Worm (Caenorhabditis elegans) whole organism, L4/young adult: ENCODE results near the gene sru-42.

Experiments used
- W03F9.2 ChIP-seq: fragments of 150-350 bp; optimal IDR thresholded peaks from 2 replicates; lab custom pipeline; 2014; ENCODE audit warnings: missing biosample characterization, missing genetic modification characterization
- dao-5 ChIP-seq: sonication (generic microtip); optimal IDR thresholded peaks from 2 replicates; lab custom pipeline; 2016; ENCODE audit warnings: missing genotype, missing genetic modification characterization, moderate library complexity, missing compliant biosample characterization
- him-1 ChIP-seq: sonication (generic microtip); optimal IDR thresholded peaks from 2 replicates; lab custom pipeline; 2016; ENCODE audit warnings: missing genotype, missing genetic modification reagents, missing genetic modification characterization, missing compliant biosample characterization

The sru-42 gene

ce11 chrV:15687660-15688059 lies 37.4 kb downstream of the sru-42 start, which contains the start of gene nhr-197:
nhr-197 (plus strand) TSS chrV:15687960.
- TF ChIP-seq W03F9.2 (tag; lab: Kevin White, UChicago) (no peak), dao-5 (tag; lab: Kevin White, UChicago) (no peak), him-1 (tag; lab: Kevin White, UChicago) (no peak)

ce11 chrV:15689952-15690351 lies 39.7 kb downstream of the sru-42 start, which contains the start of gene nhr-268:
nhr-268 (plus strand) TSS chrV:15690252.
- no peak for TF ChIP-seq W03F9.2 (tag; lab: Kevin White, UChicago)
- no peak for TF ChIP-seq dao-5 (tag; lab: Kevin White, UChicago)
- TF ChIP-seq him-1 (tag; lab: Kevin White, UChicago), result no peak

ce11 chrV:15693682-15694081 lies 43.4 kb downstream of the sru-42 start, which contains the start of gene nhr-198:
nhr-198 (plus strand) TSS chrV:15693994.
- TF ChIP-seq W03F9.2 (tag; lab: Kevin White, UChicago) (no peak), him-1 (tag; lab: Kevin White, UChicago) (no peak), dao-5 (tag; lab: Kevin White, UChicago) (no peak)

- TF ChIP-seq W03F9.2 (tag; lab: Kevin White, UChicago) (no peak), him-1 (tag; lab: Kevin White, UChicago) (no peak), dao-5 (tag; lab: Kevin White, UChicago) (no peak)
Measured at ce11 chrV:15698099-15698498, 47.8 kb downstream of the sru-42 start, which contains the start of gene srx-29. srx-29 (minus strand) TSS chrV:15698199.

ce11 chrV:15699799-15700198 lies 49.5 kb downstream of the sru-42 start, which contains the start of gene nhr-199:
nhr-199 (minus strand) TSS chrV:15699899.
- TF ChIP-seq dao-5 (tag; lab: Kevin White, UChicago) (no peak), him-1 (tag; lab: Kevin White, UChicago) (no peak), W03F9.2 (tag; lab: Kevin White, UChicago) (no peak)
